Worm (Caenorhabditis elegans): ENCODE measurements around the gene nmur-1.

The nmur-1 gene

ce11 chrX:9023816-9024215 lies 43.0 kb downstream of the nmur-1 start:
- TF ChIP-seq unc-62 (GFP tag; optimal IDR thresholded peaks at IDR 0.05), result no peak

- TF ChIP-seq unc-62 (GFP tag; optimal IDR thresholded peaks at IDR 0.05), result no peak
Observed at ce11 chrX:9024270-9024669, 43.5 kb downstream of the nmur-1 start.

- no peak for TF ChIP-seq unc-62 (GFP tag; optimal IDR thresholded peaks at IDR 0.05)
Observed at ce11 chrX:9025484-9025883, 44.7 kb downstream of the nmur-1 start.

- no peak for TF ChIP-seq unc-62 (GFP tag; optimal IDR thresholded peaks at IDR 0.05)
Observed at ce11 chrX:9027304-9027703, 46.5 kb downstream of the nmur-1 start, which contains the start of gene T25B6.3. TSS of gene T25B6.3 (plus strand) at chrX:9027604.

- TF ChIP-seq unc-62 (GFP tag; optimal IDR thresholded peaks at IDR 0.05), result no peak
Observed at ce11 chrX:9028909-9029520, 48.2 kb downstream of the nmur-1 start, which contains the start of gene snf-12. TSS of gene snf-12 (plus strand) at chrX:9029470.

DNA sequence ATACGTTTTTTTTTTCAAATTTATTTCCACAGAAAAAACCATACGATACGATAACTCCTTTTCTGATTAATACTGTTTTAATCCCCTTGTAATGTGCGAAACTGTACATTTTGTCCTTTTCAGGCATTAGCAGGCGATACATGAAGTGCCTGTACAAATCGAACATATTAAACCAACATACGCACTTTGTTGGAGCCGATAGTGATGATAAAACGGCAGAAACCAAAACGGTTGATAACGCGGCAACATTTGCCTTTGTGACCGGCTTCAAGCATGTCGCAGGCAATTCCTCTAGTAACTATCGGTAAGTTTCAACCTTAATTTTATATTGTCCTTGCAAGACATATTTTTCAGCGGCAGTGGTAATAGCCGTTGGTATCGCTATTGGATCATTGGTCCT lies 53.5 kb downstream of the nmur-1 start, which contains the start of gene nep-22:
nep-22 (plus strand) TSS at position 245 of the 400 bp plus-strand sequence.
- TF ChIP-seq unc-62 (GFP tag; optimal IDR thresholded peaks at IDR 0.05), result no peak

Measured in whole organism, dauer.